Fruit fly (Drosophila melanogaster): Measurements from ENCODE around the gene Cpsf73.

Gene Cpsf73

dm6 chr3R:18658945-18659642 lies 4.3 kb downstream of the Cpsf73 start, which contains the start of the genes CG31224 and CstF64 (continued):
- TF ChIP-seq CG11762 (GFP tag; optimal IDR thresholded peaks at IDR 0.05; ENCODE audit: insufficient read depth) (peak; percentile 37), CG4318 (GFP tag; optimal IDR thresholded peaks at IDR 0.05) (no peak), Ets21C (GFP tag; optimal IDR thresholded peaks at IDR 0.05) (peak; percentile 73), eg (GFP tag; IDR thresholded peaks at IDR 0.05) (peak; percentile 76), esn (GFP tag; optimal IDR thresholded peaks at IDR 0.05) (peak; percentile 86), acj6 (GFP tag; optimal IDR thresholded peaks at IDR 0.05) (peak; percentile 80), CG16779 (tag; optimal IDR thresholded peaks at IDR 0.05) (no peak), CG1621 (tag; optimal IDR thresholded peaks at IDR 0.05) (peak; percentile 66), CG31627 (GFP tag; optimal IDR thresholded peaks at IDR 0.05) (peak; percentile 89), Hr39 (GFP tag; optimal IDR thresholded peaks at IDR 0.05) (peak; percentile 89), salr (GFP tag; optimal IDR thresholded peaks at IDR 0.05) (peak in 1 of 2 experiments; percentile 44), net (GFP tag; optimal IDR thresholded peaks at IDR 0.05) (peak; percentile 75), CG6808 (GFP tag; optimal IDR thresholded peaks at IDR 0.05) (no peak), Ets96B (tag; optimal IDR thresholded peaks at IDR 0.05) (peak; percentile 70), dac (GFP tag; optimal IDR thresholded peaks at IDR 0.05) (peak; percentile 45), cyc (GFP tag; optimal IDR thresholded peaks at IDR 0.05) (peak; percentile 88), svp (GFP tag) (peak; percentile 87), CG10669 (GFP tag; optimal IDR thresholded peaks at IDR 0.05) (no peak), Lpt (GFP tag; optimal IDR thresholded peaks at IDR 0.05) (peak; percentile 55), lz (GFP tag; optimal IDR thresholded peaks at IDR 0.05) (peak; percentile 86), achi (GFP tag; optimal IDR thresholded peaks at IDR 0.05) (peak; percentile 76), CG8319 (GFP tag; optimal IDR thresholded peaks at IDR 0.05) (peak; percentile 76), ss (GFP tag; optimal IDR thresholded peaks at IDR 0.05) (peak in 1 of 2 experiments; percentile 65), CG34406 (GFP tag; optimal IDR thresholded peaks at IDR 0.05) (peak; percentile 69), CG6792 (GFP tag; optimal IDR thresholded peaks at IDR 0.05) (peak; percentile 75), Hr4 (GFP tag; optimal IDR thresholded peaks at IDR 0.05) (peak; percentile 84), Eip93F (GFP tag; optimal IDR thresholded peaks at IDR 0.05) (peak; percentile 5), CG3919 (GFP tag; optimal IDR thresholded peaks at IDR 0.05) (peak; percentile 83)

dm6 chr3R:18658380-18658944 lies 4.9 kb downstream of the Cpsf73 start:
- peak; percentile 79 for TF ChIP-seq svp (GFP tag)
- peak; percentile 51 for TF ChIP-seq Eip78C (GFP tag)
- no peak for TF ChIP-seq CG4318 (GFP tag; optimal IDR thresholded peaks at IDR 0.05)
- TF ChIP-seq CG6163 (GFP tag; IDR thresholded peaks at IDR 0.05), result peak; percentile 18; the same call in 1 of the 3 replicates
- TF ChIP-seq ss (GFP tag; optimal IDR thresholded peaks at IDR 0.05), result no peak
- TF ChIP-seq Blimp-1 (GFP tag; optimal IDR thresholded peaks at IDR 0.05), result peak; percentile 66

dm6 chr3R:18643646-18644045 lies 19.7 kb downstream of the Cpsf73 start:
- TF ChIP-seq CG31627 (GFP tag; optimal IDR thresholded peaks at IDR 0.05) (no peak), topi (GFP tag; optimal IDR thresholded peaks at IDR 0.05) (no peak), Gug (GFP tag; IDR thresholded peaks at IDR 0.05) (no peak), CG4318 (GFP tag; optimal IDR thresholded peaks at IDR 0.05) (no peak), CG11294 (GFP tag; IDR thresholded peaks at IDR 0.05) (no peak), pdm3 (GFP tag; optimal IDR thresholded peaks at IDR 0.05) (no peak), spab (GFP tag; optimal IDR thresholded peaks at IDR 0.05) (no peak)

All from whole organism, prepupa.